Fruit fly (Drosophila melanogaster) whole organism, embryonic: Measurements from ENCODE around the gene mRpS14.

Experiments used
- Abd-B ChIP-seq: fragments of 200-800 bp; sonication (Bioruptor generic); optimal IDR thresholded peaks from 2 replicates; lab custom pipeline; 2018; ENCODE audit warnings: missing biosample characterization, mild to moderate bottlenecking, missing genetic modification characterization, moderate library complexity
- Adf1 ChIP-seq: fragments of 200-800 bp; sonication (Bioruptor generic); IDR thresholded peaks from 2 replicates; pipeline ENCODE4 v1.3.6; 2022; ENCODE audit warnings: missing biosample characterization, missing genetic modification characterization
- Atf6 ChIP-seq: fragments of 200-800 bp; sonication (Bioruptor generic); IDR thresholded peaks from 2 replicates; pipeline ENCODE4 v1.3.6; 2022; ENCODE audit warnings: missing biosample characterization, missing genetic modification characterization
- CG10543 ChIP-seq: fragments of 200-800 bp; sonication (Bioruptor generic); optimal IDR thresholded peaks from 3 replicates; lab custom pipeline; 2017; ENCODE audit warnings: missing biosample characterization, mild to moderate bottlenecking, missing genetic modification characterization, moderate library complexity
- CG12769 ChIP-seq: fragments of 200-800 bp; sonication (Bioruptor generic); optimal IDR thresholded peaks from 2 replicates; lab custom pipeline; 2019; ENCODE audit warnings: missing biosample characterization, mild to moderate bottlenecking, missing genetic modification characterization, moderate library complexity
- CG13624 ChIP-seq: fragments of 200-800 bp; sonication (Bioruptor generic); optimal IDR thresholded peaks from 2 replicates; lab custom pipeline; 2016; ENCODE audit warnings: missing biosample characterization, missing genetic modification characterization
- CG13894 ChIP-seq: fragments of 200-800 bp; sonication (Bioruptor generic); optimal IDR thresholded peaks from 3 replicates; lab custom pipeline; 2018; ENCODE audit warnings: missing biosample characterization, mild to moderate bottlenecking, missing genetic modification characterization, moderate library complexity
- CG15479 ChIP-seq: fragments of 200-800 bp; sonication (Bioruptor generic); optimal IDR thresholded peaks from 3 replicates; lab custom pipeline; 2019; ENCODE audit warnings: missing biosample characterization, mild to moderate bottlenecking, missing genetic modification characterization, moderate library complexity
- CG2129 ChIP-seq: fragments of 200-800 bp; sonication (Bioruptor generic); IDR thresholded peaks from 2 replicates; pipeline ENCODE4 v1.3.6; 2022; ENCODE audit warnings: missing biosample characterization, missing genetic modification characterization; ENCODE audit not compliant: partially characterized antibody
- CG3065 ChIP-seq: fragments of 200-800 bp; sonication (Bioruptor generic); optimal IDR thresholded peaks from 2 replicates; lab custom pipeline; 2016; ENCODE audit warnings: missing biosample characterization, missing genetic modification characterization
- CG32532 ChIP-seq: fragments of 200-800 bp; sonication (Bioruptor generic); IDR thresholded peaks from 2 replicates; pipeline ENCODE4 v1.3.6; 2022; ENCODE audit warnings: missing biosample characterization, missing genetic modification characterization
- CG34224 ChIP-seq: fragments of 200-800 bp; sonication (Bioruptor generic); IDR thresholded peaks from 3 replicates; pipeline ENCODE4 v1.3.6; 2022; ENCODE audit warnings: missing biosample characterization, missing genetic modification characterization; ENCODE audit not compliant: partially characterized antibody
- CG34376 ChIP-seq: fragments of 200-800 bp; sonication (Bioruptor generic); optimal IDR thresholded peaks from 2 replicates; lab custom pipeline; 2018; ENCODE audit warnings: missing biosample characterization, mild to moderate bottlenecking, missing genetic modification characterization
- CG7928 ChIP-seq: fragments of 200-800 bp; sonication (Bioruptor generic); optimal IDR thresholded peaks from 2 replicates; lab custom pipeline; 2017; ENCODE audit warnings: missing biosample characterization, mild to moderate bottlenecking, missing genetic modification characterization
- CG8290 ChIP-seq, 3 experiments: fragments of 200-800 bp; sonication (Bioruptor generic); optimal IDR thresholded peaks; 2 replicates each; lab custom pipeline; 2016 to 2019; ENCODE audit warnings: missing biosample characterization in 3 of 3, missing genetic modification characterization in 3 of 3, mild to moderate bottlenecking in 2 of 3, moderate library complexity in 1 of 3
- GATAe ChIP-seq: fragments of 200-800 bp; sonication (Bioruptor generic); conservative IDR thresholded peaks from 2 replicates; pipeline ENCODE4 v1.3.6; 2022; ENCODE audit warnings: missing biosample characterization, missing genetic modification characterization
- HmgD ChIP-seq: fragments of 200-800 bp; sonication (Bioruptor generic); optimal IDR thresholded peaks from 3 replicates; lab custom pipeline; 2016; ENCODE audit warnings: missing biosample characterization, missing genetic modification characterization
- Med ChIP-seq: fragments of 200-800 bp; sonication (Bioruptor generic); peaks from one replicate; lab custom pipeline; 2016; ENCODE audit warnings: missing biosample characterization, missing genetic modification characterization, mild to moderate bottlenecking, inconsistent platforms, moderate library complexity
- Stat92E ChIP-seq, 3 experiments: fragments of >200 bp in 2 of 3; fragments of 200-800 bp in 1 of 3; sonication (Bioruptor generic) in 1 of 3; optimal IDR thresholded peaks; 2 replicates each; lab custom pipeline; 2017 to 2019; ENCODE audit warnings: missing biosample characterization in 3 of 3, missing genetic modification characterization in 3 of 3, mild to moderate bottlenecking in 1 of 3, moderate library complexity in 1 of 3
- chinmo ChIP-seq: fragments of 200-800 bp; sonication (Bioruptor generic); IDR thresholded peaks from 4 replicates; pipeline ENCODE4 v1.3.6; 2022; ENCODE audit warnings: missing biosample characterization, missing genetic modification characterization; ENCODE audit not compliant: partially characterized antibody
- crol ChIP-seq: fragments of 200-800 bp; sonication (Bioruptor generic); IDR thresholded peaks from 2 replicates; pipeline ENCODE4 v1.3.6; 2022; ENCODE audit warnings: missing biosample characterization, missing genetic modification characterization
- cwo ChIP-seq: fragments of 200-800 bp; sonication (Bioruptor generic); optimal IDR thresholded peaks from 3 replicates; lab custom pipeline; 2017; ENCODE audit warnings: missing biosample characterization, missing genetic modification characterization, mild to moderate bottlenecking, moderate library complexity, missing genetic modification reagents
- dysf ChIP-seq: fragments of 200-800 bp; sonication (Bioruptor generic); IDR thresholded peaks from 3 replicates; pipeline ENCODE4 v1.3.6; 2022; ENCODE audit warnings: missing biosample characterization, missing genetic modification characterization
- exex ChIP-seq: fragments of 200-800 bp; sonication (Bioruptor generic); optimal IDR thresholded peaks from 4 replicates; lab custom pipeline; 2018; ENCODE audit warnings: missing biosample characterization, mild to moderate bottlenecking, missing genetic modification characterization, moderate library complexity
- grn ChIP-seq: fragments of 200-800 bp; sonication (Bioruptor generic); optimal IDR thresholded peaks from 3 replicates; lab custom pipeline; 2017; ENCODE audit warnings: missing biosample characterization, missing genetic modification characterization
- gsb-n ChIP-seq: fragments of 200-800 bp; sonication (Bioruptor generic); optimal IDR thresholded peaks from 3 replicates; lab custom pipeline; 2018; ENCODE audit warnings: missing biosample characterization, mild to moderate bottlenecking, missing genetic modification characterization
- hb ChIP-seq: fragments of 200-800 bp; sonication (Bioruptor generic); IDR thresholded peaks from 3 replicates; pipeline ENCODE4 v1.3.6; 2022; ENCODE audit warnings: missing biosample characterization, missing genetic modification characterization; ENCODE audit not compliant: partially characterized antibody
- jing ChIP-seq: fragments of 200-800 bp; sonication (Bioruptor generic); optimal IDR thresholded peaks from 2 replicates; lab custom pipeline; 2018; ENCODE audit warnings: missing biosample characterization, mild to moderate bottlenecking, missing genetic modification characterization
- lab ChIP-seq: fragments of 200-800 bp; sonication (Bioruptor generic); optimal IDR thresholded peaks from 3 replicates; lab custom pipeline; 2017; ENCODE audit warnings: missing biosample characterization, missing genetic modification characterization, mild to moderate bottlenecking, moderate library complexity, missing genetic modification reagents
- mirr ChIP-seq: fragments of 200-800 bp; sonication (Bioruptor generic); optimal IDR thresholded peaks from 3 replicates; lab custom pipeline; 2018; ENCODE audit warnings: missing biosample characterization, mild to moderate bottlenecking, missing genetic modification characterization
- sd ChIP-seq: fragments of 200-800 bp; sonication (Bioruptor generic); optimal IDR thresholded peaks from 3 replicates; lab custom pipeline; 2018; ENCODE audit warnings: missing biosample characterization, mild to moderate bottlenecking, missing genetic modification characterization, moderate library complexity
- seq ChIP-seq: fragments of 200-800 bp; sonication (Bioruptor generic); IDR thresholded peaks from 2 replicates; pipeline ENCODE4 v1.3.6; 2022; ENCODE audit warnings: missing biosample characterization, missing genetic modification characterization
- sug ChIP-seq: fragments of 200-800 bp; optimal IDR thresholded peaks from 2 replicates; lab custom pipeline; 2019; ENCODE audit warnings: missing biosample characterization, mild to moderate bottlenecking, missing genetic modification characterization, moderate library complexity
- tup ChIP-seq: fragments of 200-800 bp; sonication (Bioruptor generic); optimal IDR thresholded peaks from 2 replicates; lab custom pipeline; 2016; ENCODE audit warnings: missing biosample characterization, mild to moderate bottlenecking, missing genetic modification characterization, moderate library complexity
- unc-4 ChIP-seq: fragments of 200-800 bp; sonication (Bioruptor generic); IDR thresholded peaks from 2 replicates; pipeline ENCODE4 v1.3.6; 2022; ENCODE audit warnings: missing biosample characterization, missing genetic modification characterization; ENCODE audit not compliant: partially characterized antibody
- vvl ChIP-seq: fragments of 200-800 bp; sonication (Bioruptor generic); IDR thresholded peaks from 2 replicates; pipeline ENCODE4 v1.3.6; 2022; ENCODE audit warnings: missing biosample characterization, missing genetic modification characterization

Gene mRpS14

dm6 chrX:19504170-19504765 is 24.2 kb upstream of the mRpS14 start:
- TF ChIP-seq Med (GFP tag; lab: Kevin White, UChicago): peak; percentile 28
- peak; percentile 18 for TF ChIP-seq sug (tag; lab: Kevin White, UChicago)
- 0 out of 2 replicates have a peak, but pooled peaks have one; percentile 16 for TF ChIP-seq unc-4 (GFP tag; lab: Robert Waterston, UW)
- TF ChIP-seq sd: peak; percentile 91
- TF ChIP-seq CG13624 (GFP tag; lab: Kevin White, UChicago): no peak
- TF ChIP-seq Stat92E (GFP tag; optimal IDR thresholded peaks at IDR 0.05; lab: Kevin White, UChicago): no peak
- TF ChIP-seq CG12769: peak; percentile 49
- no peak for TF ChIP-seq CG2129 (GFP tag; lab: Robert Waterston, UW)
- TF ChIP-seq vvl (GFP tag; lab: Robert Waterston, UW): no peak
- TF ChIP-seq CG13894 (tag; lab: Kevin White, UChicago): peak; percentile 93
- no peak for TF ChIP-seq dysf (GFP tag; lab: Robert Waterston, UW)
- TF ChIP-seq CG34224: peak; percentile 12; the same call in 1 of the 3 replicates
- TF ChIP-seq gsb-n: no peak
- 0 out of 2 replicates have a peak, but pooled peaks have one; percentile 12 for TF ChIP-seq Atf6 (GFP tag; lab: Robert Waterston, UW)
- no peak for TF ChIP-seq CG8290 (GFP tag; optimal IDR thresholded peaks at IDR 0.05; lab: Kevin White, UChicago)
- peak in 1 of 2 experiments; percentile 5 for TF ChIP-seq CG8290 (tag; optimal IDR thresholded peaks at IDR 0.05; lab: Kevin White, UChicago)
- TF ChIP-seq CG32532 (GFP tag; lab: Robert Waterston, UW): 0 out of 2 replicates have a peak, but pooled peaks have one; percentile 36
- peak; percentile 59; the same call in 1 of the 2 replicates for TF ChIP-seq Adf1 (GFP tag; lab: Robert Waterston, UW)
- TF ChIP-seq tup (GFP tag; lab: Kevin White, UChicago): no peak
- TF ChIP-seq CG10543: peak; percentile 60
- TF ChIP-seq, all 482 proteins: peak for 12

dm6 chrX:19501274-19501673 is 21.2 kb upstream of the mRpS14 start:
- TF ChIP-seq exex: peak; percentile 83
- no peak for TF ChIP-seq seq (GFP tag; lab: Robert Waterston, UW)
- TF ChIP-seq chinmo: 0 out of 4 replicates have a peak, but pooled peaks have one; percentile 72
- peak; percentile 14 for TF ChIP-seq CG10543
- TF ChIP-seq CG7928: no peak
- 0 out of 2 replicates have a peak, but pooled peaks have one; percentile 8 for TF ChIP-seq Adf1 (GFP tag; lab: Robert Waterston, UW)
- peak; percentile 89 for TF ChIP-seq sug (tag; lab: Kevin White, UChicago)
- TF ChIP-seq grn (GFP tag; lab: Kevin White, UChicago): peak; percentile 29
- peak; percentile 50 for TF ChIP-seq CG32532 (GFP tag; lab: Robert Waterston, UW)
- TF ChIP-seq CG3065: no peak
- peak; percentile 34 for TF ChIP-seq cwo (GFP tag; lab: Kevin White, UChicago)
- 0 out of 2 replicates have a peak, but pooled peaks have one; percentile 30 for TF ChIP-seq GATAe (GFP tag; lab: Robert Waterston, UW)
- TF ChIP-seq Abd-B: no peak
- TF ChIP-seq jing (GFP tag; lab: Kevin White, UChicago): no peak
- TF ChIP-seq Med (GFP tag; lab: Kevin White, UChicago): peak; percentile 32
- TF ChIP-seq crol (GFP tag; lab: Robert Waterston, UW): peak; percentile 37; the same call in 1 of the 2 replicates
- peak; percentile 69 for TF ChIP-seq CG34376 (GFP tag; lab: Kevin White, UChicago)
- TF ChIP-seq HmgD: no peak
- peak; percentile 47 for TF ChIP-seq mirr
- no peak for TF ChIP-seq hb (GFP tag; lab: Robert Waterston, UW)
- TF ChIP-seq CG15479 (GFP tag; lab: Kevin White, UChicago): peak; percentile 83
- TF ChIP-seq lab (GFP tag; lab: Kevin White, UChicago): peak; percentile 22
